Worm (Caenorhabditis elegans): ENCODE data around the gene Y39B6A.34.
"Not testable (repeated sequence)": the region's sequence is repeated elsewhere in the genome, so short reads cannot be mapped to it uniquely, and the experiment has no call there.

Gene Y39B6A.34

DNA sequence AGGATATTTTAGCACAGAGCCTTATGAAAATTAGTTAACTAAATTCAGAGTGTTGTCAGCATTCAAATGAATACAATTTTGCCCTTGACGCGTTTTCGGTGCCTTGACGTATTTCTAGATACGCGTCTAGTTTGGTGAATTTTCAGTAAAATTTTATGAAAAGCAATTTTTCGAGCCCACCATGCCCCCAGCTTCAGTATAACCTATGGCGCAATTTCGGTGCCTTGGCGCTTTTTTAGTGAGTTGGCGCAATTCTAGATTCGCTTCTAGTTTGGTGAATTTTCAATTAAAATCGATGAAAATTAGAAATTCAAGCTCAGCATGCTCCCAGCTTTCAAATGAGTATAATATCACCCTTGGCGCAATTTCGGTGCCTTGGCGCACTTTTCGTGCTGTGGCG lies 12.4 kb downstream of the Y39B6A.34 start:
- TF ChIP-seq zag-1 (tag; optimal IDR thresholded peaks at IDR 0.05) (no peak), nhr-43 (tag; optimal IDR thresholded peaks at IDR 0.05; ENCODE audit: poor library complexity, severe bottlenecking) (no peak), mml-1 (tag; optimal IDR thresholded peaks at IDR 0.05) (no peak), nhr-76 (tag; optimal IDR thresholded peaks at IDR 0.05) (no peak), nhr-11 (tag; optimal IDR thresholded peaks at IDR 0.05) (no peak), ceh-9 (tag; optimal IDR thresholded peaks at IDR 0.05) (no peak), fkh-2 (tag; optimal IDR thresholded peaks at IDR 0.05) (no peak), egl-5 (tag; optimal IDR thresholded peaks at IDR 0.05) (no peak), eor-1 (tag; optimal IDR thresholded peaks at IDR 0.05) (no peak), tbx-2 (tag; optimal IDR thresholded peaks at IDR 0.05) (no peak), daf-12 (tag; optimal IDR thresholded peaks at IDR 0.05) (no peak), ceh-82 (tag; optimal IDR thresholded peaks at IDR 0.05) (no peak), ZK546.5 (tag; optimal IDR thresholded peaks at IDR 0.05) (no peak), nhr-67 (tag; optimal IDR thresholded peaks at IDR 0.05) (no peak), pqm-1 (tag; optimal IDR thresholded peaks at IDR 0.05) (no peak), jun-1 (tag; optimal IDR thresholded peaks at IDR 0.05) (no peak), sea-2 (GFP tag; optimal IDR thresholded peaks at IDR 0.05) (no peak), ztf-11 (tag; optimal IDR thresholded peaks at IDR 0.05) (no peak), nhr-77 (tag; optimal IDR thresholded peaks at IDR 0.05) (no peak)

DNA sequence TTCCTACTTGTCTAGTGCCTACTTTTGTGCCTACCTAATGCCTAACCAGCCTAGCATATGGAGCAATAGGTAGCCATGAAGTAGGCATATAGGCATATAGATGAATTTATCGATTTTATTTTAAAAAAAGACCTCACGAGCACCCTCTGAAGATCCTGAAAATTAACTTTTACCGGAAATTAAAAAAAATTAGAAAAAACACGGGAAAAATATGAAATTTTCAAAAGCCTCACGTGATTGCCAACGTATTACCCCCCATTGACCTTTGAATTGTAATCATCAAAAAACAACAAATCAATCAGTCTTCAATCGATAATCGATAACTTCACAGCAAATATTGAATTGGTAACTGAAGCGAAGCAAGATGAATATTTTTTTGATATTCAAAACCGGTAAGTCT lies 13.5 kb downstream of the Y39B6A.34 start, which contains the start of gene Y39B6A.30:
Gene Y39B6A.30, plus strand, starts transcription at position 301 of the 400 bp plus-strand sequence.
- TF ChIP-seq nhr-23, ztf-4, elt-3 (tag; optimal IDR thresholded peaks at IDR 0.05): not testable (repeated sequence)

ce11 chrV:19014940-19015339 lies 14.1 kb downstream of the Y39B6A.34 start:
- TF ChIP-seq ceh-28 (tag; optimal IDR thresholded peaks at IDR 0.05) = peak; percentile 70

ce11 chrV:19019239-19019638 lies 18.4 kb downstream of the Y39B6A.34 start:
- TF ChIP-seq fos-1 (tag; optimal IDR thresholded peaks at IDR 0.05) (no peak), eor-1 (tag; optimal IDR thresholded peaks at IDR 0.05) (no peak), ceh-16 (tag; optimal IDR thresholded peaks at IDR 0.05) (no peak), elt-1 (tag; optimal IDR thresholded peaks at IDR 0.05) (no peak), lin-39 (tag; optimal IDR thresholded peaks at IDR 0.05) (no peak), ceh-28 (tag; optimal IDR thresholded peaks at IDR 0.05) (peak; percentile 85), snpc-4 (tag; optimal IDR thresholded peaks at IDR 0.05) (no peak), aly-2 (tag; optimal IDR thresholded peaks at IDR 0.05) (no peak)

DNA sequence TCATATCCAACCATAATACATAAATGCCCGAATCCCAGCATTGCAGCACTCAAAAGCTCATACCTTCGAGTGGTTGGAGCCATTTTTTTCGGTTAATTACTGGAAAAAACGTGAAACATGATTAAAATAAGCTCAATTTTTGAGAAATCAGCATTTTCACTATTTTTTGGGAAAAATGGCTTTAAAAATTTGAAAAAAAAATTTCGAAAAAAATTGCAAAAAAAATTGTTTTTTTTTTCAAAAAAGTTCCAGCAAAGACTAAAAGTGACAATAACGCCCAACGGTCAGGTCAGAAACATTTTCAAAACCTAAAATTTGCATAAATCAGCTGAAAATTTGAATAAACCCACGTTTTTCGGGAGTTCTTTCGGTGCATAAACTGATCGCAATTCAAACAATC lies 23.9 kb downstream of the Y39B6A.34 start, which contains the start of gene Y39B6A.29:
Gene Y39B6A.29, minus strand, starts transcription at position 101 of the 400 bp plus-strand sequence.
- no peak for TF ChIP-seq jun-1 (tag; optimal IDR thresholded peaks at IDR 0.05)
- no peak for TF ChIP-seq elt-2 (tag; optimal IDR thresholded peaks at IDR 0.05)
- TF ChIP-seq ztf-4 (tag; optimal IDR thresholded peaks at IDR 0.05) = no peak
- no peak for TF ChIP-seq eor-1 (tag; optimal IDR thresholded peaks at IDR 0.05)

- no peak for TF ChIP-seq egl-27 (tag; optimal IDR thresholded peaks at IDR 0.05)
- no peak for TF ChIP-seq aly-2 (tag; optimal IDR thresholded peaks at IDR 0.05)
- no peak for TF ChIP-seq ZK546.5 (tag; optimal IDR thresholded peaks at IDR 0.05)
- no peak for TF ChIP-seq elt-3 (tag; optimal IDR thresholded peaks at IDR 0.05)
- TF ChIP-seq nhr-12 (tag; optimal IDR thresholded peaks at IDR 0.05) = no peak
- TF ChIP-seq lsy-12 (tag; optimal IDR thresholded peaks at IDR 0.05) = no peak
- no peak for TF ChIP-seq nhr-11 (tag; optimal IDR thresholded peaks at IDR 0.05)
- TF ChIP-seq egl-5 (tag; optimal IDR thresholded peaks at IDR 0.05) = no peak
- no peak for TF ChIP-seq elt-2 (tag; optimal IDR thresholded peaks at IDR 0.05)
- no peak for TF ChIP-seq snpc-4 (tag; optimal IDR thresholded peaks at IDR 0.05)
- no peak for TF ChIP-seq R02D3.7 (tag; optimal IDR thresholded peaks at IDR 0.05)
- no peak for TF ChIP-seq fkh-2 (tag; optimal IDR thresholded peaks at IDR 0.05)
- TF ChIP-seq ceh-9 (tag; optimal IDR thresholded peaks at IDR 0.05) = no peak
- no peak for TF ChIP-seq ztf-4 (tag; optimal IDR thresholded peaks at IDR 0.05)
- TF ChIP-seq sea-2 (GFP tag; optimal IDR thresholded peaks at IDR 0.05) = no peak
- no peak for TF ChIP-seq pqm-1 (tag; optimal IDR thresholded peaks at IDR 0.05)
- TF ChIP-seq zag-1 (tag; optimal IDR thresholded peaks at IDR 0.05) = no peak
- no peak for TF ChIP-seq nhr-23 (tag; optimal IDR thresholded peaks at IDR 0.05)
Observed at ce11 chrV:19026163-19026562, 25.3 kb downstream of the Y39B6A.34 start, which contains the start of gene Y39B6A.25. Y39B6A.25 (plus strand) TSS chrV:19026463.
